Worm (Caenorhabditis elegans) whole organism, young adult: ENCODE measurements around the gene F46C3.6.

Experiments
- C06A6.2 ChIP-seq: fragments of 200-800 bp; sonication (Bioruptor generic); conservative IDR thresholded peaks from 2 replicates; pipeline ENCODE4 v1.3.6; 2022; ENCODE audit warnings: missing genetic modification characterization, missing compliant biosample characterization
- F23B12.7 ChIP-seq: sonication (generic microtip); optimal IDR thresholded peaks from 2 replicates; lab custom pipeline; 2017; ENCODE audit warnings: missing genetic modification characterization, mild to moderate bottlenecking, missing compliant biosample characterization, antibody characterized with exemption, moderate library complexity; ENCODE audit not compliant: insufficient read depth
- F33H1.4 ChIP-seq: fragments of 200-800 bp; sonication (Bioruptor generic); IDR thresholded peaks from 2 replicates; pipeline ENCODE4 v1.3.6; 2022; ENCODE audit warnings: missing genetic modification reagents, missing genetic modification characterization, missing compliant biosample characterization
- F39B2.1 ChIP-seq: fragments of 200-800 bp; sonication (Bioruptor generic); IDR thresholded peaks from 2 replicates; pipeline ENCODE4 v1.3.6; 2022; ENCODE audit warnings: missing genetic modification reagents, missing genetic modification characterization, missing compliant biosample characterization
- F49E8.2 ChIP-seq: sonication (generic microtip); optimal IDR thresholded peaks from 3 replicates; lab custom pipeline; 2017; ENCODE audit warnings: missing genetic modification characterization, mild to moderate bottlenecking, missing compliant biosample characterization, antibody characterized with exemption, moderate library complexity; ENCODE audit not compliant: insufficient read depth
- F52B5.7 ChIP-seq: sonication (generic microtip); optimal IDR thresholded peaks from 2 replicates; lab custom pipeline; 2016; ENCODE audit warnings: mild to moderate bottlenecking, missing genetic modification characterization, missing compliant biosample characterization
- F55B11.4 ChIP-seq: sonication (generic microtip); optimal IDR thresholded peaks from 2 replicates; lab custom pipeline; 2016; ENCODE audit warnings: missing compliant biosample characterization, missing genetic modification characterization, borderline replicate concordance; ENCODE audit not compliant: insufficient read depth
- Y53F4B.3 ChIP-seq: fragments of 200-800 bp; sonication (Bioruptor generic); IDR thresholded peaks from 2 replicates; pipeline ENCODE4 v1.3.6; 2022; ENCODE audit warnings: missing genetic modification reagents, missing genetic modification characterization, missing compliant biosample characterization
- Y53G8AR.9 ChIP-seq: fragments of 200-800 bp; sonication (Bioruptor generic); conservative IDR thresholded peaks from 2 replicates; pipeline ENCODE4 v1.3.6; 2022; ENCODE audit warnings: missing genetic modification reagents, missing genetic modification characterization, missing compliant biosample characterization
- Y95B8A.8 ChIP-seq: fragments of 200-800 bp; sonication (Bioruptor generic); IDR thresholded peaks from 2 replicates; pipeline ENCODE4 v1.3.6; 2022; ENCODE audit warnings: missing genetic modification reagents, missing genetic modification characterization, missing compliant biosample characterization
- atf-7 ChIP-seq: sonication (generic microtip); optimal IDR thresholded peaks from 2 replicates; lab custom pipeline; 2017; ENCODE audit warnings: mild to moderate bottlenecking, missing genetic modification characterization, missing compliant biosample characterization
- attf-6 ChIP-seq: fragments of 200-800 bp; sonication (Bioruptor generic); IDR thresholded peaks from 2 replicates; pipeline ENCODE4 v1.3.6; 2022; ENCODE audit warnings: missing genetic modification reagents, missing genetic modification characterization, missing compliant biosample characterization
- ccch-3 ChIP-seq: fragments of 200-800 bp; sonication (Bioruptor generic); optimal IDR thresholded peaks from 2 replicates; lab custom pipeline; 2018; ENCODE audit warnings: mild to moderate bottlenecking, missing genetic modification characterization, missing compliant biosample characterization
- cebp-1 ChIP-seq, 2 experiments: fragments of 200-800 bp in 1 of 2; sonication (Bioruptor generic) in 1 of 2; sonication (generic microtip) in 1 of 2; IDR thresholded peaks in 1 of 2; optimal IDR thresholded peaks in 1 of 2; 2 replicates each; pipeline versions ENCODE4 v1.3.6 to Lab custom; 2017 to 2022; ENCODE audit warnings: missing compliant biosample characterization in 2 of 2, missing genetic modification characterization in 2 of 2, mild to moderate bottlenecking in 1 of 2, missing genetic modification reagents in 1 of 2, moderate library complexity in 1 of 2
- ceh-100 ChIP-seq: fragments of 200-800 bp; sonication (Bioruptor generic); IDR thresholded peaks from 2 replicates; pipeline ENCODE4 v1.3.6; 2022; ENCODE audit warnings: missing genetic modification reagents, missing genetic modification characterization, missing compliant biosample characterization
- ceh-58 ChIP-seq: fragments of 200-800 bp; sonication (Bioruptor generic); IDR thresholded peaks from 2 replicates; pipeline ENCODE4 v1.3.6; 2022; ENCODE audit warnings: missing genetic modification characterization, missing compliant biosample characterization
- ceh-91 ChIP-seq: fragments of 200-800 bp; sonication (Bioruptor generic); IDR thresholded peaks from 2 replicates; pipeline ENCODE4 v1.3.6; 2022; ENCODE audit warnings: missing genetic modification reagents, missing genetic modification characterization, missing compliant biosample characterization
- egrh-3 ChIP-seq: fragments of 200-800 bp; sonication (Bioruptor generic); IDR thresholded peaks from 2 replicates; pipeline ENCODE4 v1.3.6; 2022; ENCODE audit warnings: missing genetic modification reagents, missing genetic modification characterization, missing compliant biosample characterization
- hrde-1 ChIP-seq: sonication (generic microtip); optimal IDR thresholded peaks from 2 replicates; lab custom pipeline; 2016; ENCODE audit warnings: missing genetic modification characterization, mild to moderate bottlenecking, missing compliant biosample characterization, moderate library complexity, missing genotype, missing genetic modification reagents, borderline replicate concordance
- lin-54 ChIP-seq: fragments of 200-800 bp; sonication (Bioruptor generic); optimal IDR thresholded peaks from 2 replicates; lab custom pipeline; 2018; ENCODE audit warnings: mild to moderate bottlenecking, missing genetic modification characterization, missing compliant biosample characterization
- lsl-1 ChIP-seq: fragments of 200-800 bp; sonication (Bioruptor generic); optimal IDR thresholded peaks from 2 replicates; lab custom pipeline; 2018; ENCODE audit warnings: mild to moderate bottlenecking, missing genetic modification characterization, moderate library complexity, missing compliant biosample characterization
- lsy-27 ChIP-seq: sonication (generic microtip); optimal IDR thresholded peaks from 2 replicates; lab custom pipeline; 2017; ENCODE audit warnings: missing genetic modification characterization, mild to moderate bottlenecking, missing compliant biosample characterization, antibody characterized with exemption, missing genotype, borderline replicate concordance; ENCODE audit not compliant: insufficient read depth
- mes-4 ChIP-seq: sonication (generic microtip); optimal IDR thresholded peaks from 2 replicates; lab custom pipeline; 2016; ENCODE audit warnings: missing genotype, missing genetic modification characterization, missing compliant biosample characterization
- nhr-80 ChIP-seq: sonication (generic microtip); optimal IDR thresholded peaks from 2 replicates; lab custom pipeline; 2016; ENCODE audit warnings: missing genetic modification characterization, missing compliant biosample characterization
- pbrm-1 ChIP-seq: fragments of 200-800 bp; sonication (Bioruptor generic); IDR thresholded peaks from 2 replicates; pipeline ENCODE4 v1.3.6; 2022; ENCODE audit warnings: missing genetic modification reagents, missing genetic modification characterization, missing compliant biosample characterization
- repo-1 ChIP-seq: sonication (generic microtip); optimal IDR thresholded peaks from 2 replicates; lab custom pipeline; 2017; ENCODE audit warnings: mild to moderate bottlenecking, missing genetic modification characterization, missing compliant biosample characterization
- snpc-3.4 ChIP-seq: sonication (generic microtip); optimal IDR thresholded peaks from 2 replicates; lab custom pipeline; 2017; ENCODE audit warnings: missing genetic modification characterization, mild to moderate bottlenecking, missing compliant biosample characterization, antibody characterized with exemption, moderate library complexity, missing genotype, missing genetic modification reagents
- tbx-9 ChIP-seq: sonication (generic microtip); optimal IDR thresholded peaks from 2 replicates; lab custom pipeline; 2016; ENCODE audit warnings: borderline replicate concordance, missing genetic modification characterization, inconsistent platforms, missing compliant biosample characterization
- tlf-1 ChIP-seq: fragments of 200-800 bp; sonication (Bioruptor generic); optimal IDR thresholded peaks from 2 replicates; lab custom pipeline; 2018; ENCODE audit warnings: mild to moderate bottlenecking, missing genetic modification characterization, missing compliant biosample characterization
- unc-62 ChIP-seq: fragments of 150-350 bp; optimal IDR thresholded peaks from 2 replicates; lab custom pipeline; 2014; ENCODE audit warnings: missing biosample characterization, missing genetic modification reagents, missing genetic modification characterization

F46C3.6 gene

ce11 chrX:11385916-11386315 is 34.0 kb downstream of the F46C3.6 start:
- TF ChIP-seq unc-62 (GFP tag; lab: Kevin White, UChicago) (no peak), F23B12.7 (tag; lab: Kevin White, UChicago) (no peak), ccch-3 (GFP tag; lab: Kevin White, UChicago) (no peak), repo-1 (tag; lab: Kevin White, UChicago) (no peak), F52B5.7 (tag; lab: Kevin White, UChicago) (no peak), tbx-9 (no peak), lsl-1 (GFP tag; lab: Kevin White, UChicago) (no peak)

ce11 chrX:11384534-11385441 is 35.1 kb downstream of the F46C3.6 start, which contains the start of the genes F08B12.11 and prmn-1:
Gene F08B12.11 (plus strand): TSS chrX:11385054.
Gene prmn-1 (plus strand): TSS chrX:11385084.
- no peak for TF ChIP-seq Y53G8AR.9 (GFP tag; lab: Robert Waterston, UW)
- TF ChIP-seq mes-4 (tag; lab: Kevin White, UChicago): no peak
- TF ChIP-seq cebp-1 (GFP tag; IDR thresholded peaks at IDR 0.05; lab: Robert Waterston, UW): no peak
- no peak for TF ChIP-seq cebp-1 (tag; optimal IDR thresholded peaks at IDR 0.05; lab: Kevin White, UChicago)
- TF ChIP-seq hrde-1 (tag; lab: Kevin White, UChicago): no peak
- no peak for TF ChIP-seq attf-6 (GFP tag; lab: Robert Waterston, UW)
- TF ChIP-seq F49E8.2 (tag; lab: Kevin White, UChicago): no peak
- 0 out of 2 replicates have a peak, but pooled peaks have one; percentile 44 for TF ChIP-seq egrh-3 (GFP tag; lab: Robert Waterston, UW)
- TF ChIP-seq, all 124 proteins: peak for 1

DNA sequence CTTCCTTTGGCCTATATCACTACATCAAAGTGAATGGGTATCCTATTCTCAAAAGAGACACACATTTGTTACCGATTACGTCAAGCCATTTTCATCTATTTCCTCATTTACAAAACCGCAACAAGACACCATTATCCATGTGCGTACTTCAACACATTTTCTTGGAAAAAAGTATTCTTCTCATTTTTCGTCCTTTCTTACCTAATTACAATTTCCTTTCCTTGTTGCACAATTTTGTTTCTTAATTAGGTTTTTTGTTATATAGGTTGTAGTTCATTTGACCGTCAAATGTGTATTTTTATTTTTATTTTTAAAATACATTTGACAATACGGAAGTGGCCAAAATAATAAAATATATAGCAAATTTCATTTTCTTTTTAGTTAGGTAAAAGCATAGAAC is 36.5 kb downstream of the F46C3.6 start:
- no peak for TF ChIP-seq F55B11.4 (tag; lab: Kevin White, UChicago)
- no peak for TF ChIP-seq snpc-3.4
- TF ChIP-seq nhr-80 (tag; lab: Kevin White, UChicago): no peak
- no peak for TF ChIP-seq ceh-58 (GFP tag; lab: Robert Waterston, UW)
- no peak for TF ChIP-seq C06A6.2 (GFP tag; lab: Robert Waterston, UW)
- no peak for TF ChIP-seq tlf-1
- TF ChIP-seq F33H1.4 (GFP tag; lab: Robert Waterston, UW): no peak
- TF ChIP-seq atf-7 (tag; lab: Kevin White, UChicago): no peak
- TF ChIP-seq lin-54 (GFP tag; lab: Kevin White, UChicago): no peak
- no peak for TF ChIP-seq ceh-91 (GFP tag; lab: Robert Waterston, UW)
- no peak for TF ChIP-seq Y53F4B.3
- TF ChIP-seq Y95B8A.8: no peak
- TF ChIP-seq lsy-27 (tag; lab: Kevin White, UChicago): no peak
- no peak for TF ChIP-seq F39B2.1 (GFP tag; lab: Robert Waterston, UW)
- TF ChIP-seq pbrm-1: no peak
- no peak for TF ChIP-seq ceh-100 (GFP tag; lab: Robert Waterston, UW)
- TF ChIP-seq ccch-3 (GFP tag; lab: Kevin White, UChicago): no peak
- TF ChIP-seq Y53G8AR.9 (GFP tag; lab: Robert Waterston, UW): no peak
